Fruit fly (Drosophila melanogaster) whole organism, wandering third instar larva: ENCODE results near the gene Hr96.

Experiments used
- Abd-B ChIP-seq: fragments of >200 bp; optimal IDR thresholded peaks from 2 replicates; lab custom pipeline; 2017; ENCODE audit warnings: missing biosample characterization, missing genetic modification characterization
- CG9705 ChIP-seq: fragments of 200-800 bp; sonication (Bioruptor generic); optimal IDR thresholded peaks from 2 replicates; lab custom pipeline; 2018; ENCODE audit warnings: missing biosample characterization, mild to moderate bottlenecking, missing genetic modification characterization
- HLH106 ChIP-seq: fragments of 200-800 bp; optimal IDR thresholded peaks from 3 replicates; lab custom pipeline; 2019; ENCODE audit warnings: missing biosample characterization, mild to moderate bottlenecking, missing genetic modification characterization, moderate library complexity
- Hnf4 ChIP-seq: fragments of 200-800 bp; sonication (Bioruptor generic); optimal IDR thresholded peaks from 2 replicates; lab custom pipeline; 2016; ENCODE audit warnings: missing biosample characterization, mild to moderate bottlenecking, missing genetic modification characterization
- Myc ChIP-seq: fragments of >200 bp; optimal IDR thresholded peaks from 2 replicates; lab custom pipeline; 2017
- OdsH ChIP-seq: fragments of 200-800 bp; sonication (Bioruptor generic); optimal IDR thresholded peaks from 2 replicates; lab custom pipeline; 2016; ENCODE audit warnings: missing biosample characterization, mild to moderate bottlenecking, missing genetic modification characterization
- Rel ChIP-seq, 2 experiments: fragments of 200-800 bp; sonication (Bioruptor generic) in 1 of 2; optimal IDR thresholded peaks; 2 replicates in 1 of 2; 3 replicates in 1 of 2; lab custom pipeline; 2016 to 2019; ENCODE audit warnings: mild to moderate bottlenecking in 2 of 2, missing biosample characterization in 2 of 2, missing genetic modification characterization in 2 of 2, moderate library complexity in 1 of 2
- br ChIP-seq: fragments of 200-800 bp; sonication (Bioruptor generic); optimal IDR thresholded peaks from 2 replicates; lab custom pipeline; 2016; ENCODE audit warnings: missing biosample characterization, missing genetic modification characterization
- brk ChIP-seq: fragments of 200-800 bp; sonication (Bioruptor generic); optimal IDR thresholded peaks from 2 replicates; lab custom pipeline; 2016; ENCODE audit warnings: missing biosample characterization, mild to moderate bottlenecking, missing genetic modification characterization
- h ChIP-seq: fragments of 200-800 bp; sonication (Bioruptor generic); optimal IDR thresholded peaks from 3 replicates; lab custom pipeline; 2016; ENCODE audit warnings: missing biosample characterization, mild to moderate bottlenecking, missing genetic modification characterization
- lola ChIP-seq: fragments of >200 bp; optimal IDR thresholded peaks from 2 replicates; lab custom pipeline; 2017; ENCODE audit warnings: missing biosample characterization, missing genetic modification characterization
- tai ChIP-seq: sonication (Bioruptor generic); optimal IDR thresholded peaks from 2 replicates; lab custom pipeline; 2016; ENCODE audit warnings: missing biosample characterization, missing genetic modification characterization
- usp ChIP-seq: fragments of >200 bp; optimal IDR thresholded peaks from 2 replicates; lab custom pipeline; 2017; ENCODE audit warnings: missing biosample characterization, missing genetic modification characterization

dm6 chr3R:25046023-25046422 is 21.0 kb downstream of the Hr96 start, which contains the start of gene CG11786:
- no peak for TF ChIP-seq usp (GFP tag; lab: Kevin White, UChicago)
- TF ChIP-seq h: no peak
- TF ChIP-seq Hnf4 (GFP tag; lab: Kevin White, UChicago): no peak
- no peak for TF ChIP-seq Rel (GFP tag; optimal IDR thresholded peaks at IDR 0.05; lab: Kevin White, UChicago)
- TF ChIP-seq Rel (tag; optimal IDR thresholded peaks at IDR 0.05; lab: Kevin White, UChicago): no peak
- no peak for TF ChIP-seq CG9705 (GFP tag; lab: Kevin White, UChicago)
- no peak for TF ChIP-seq lola (GFP tag; lab: Kevin White, UChicago)
- TF ChIP-seq brk (GFP tag; lab: Kevin White, UChicago): no peak
- no peak for TF ChIP-seq tai (GFP tag; lab: Kevin White, UChicago)
- no peak for TF ChIP-seq OdsH (GFP tag; lab: Kevin White, UChicago)
- no peak for TF ChIP-seq Abd-B
- no peak for TF ChIP-seq br
- no peak for TF ChIP-seq Myc (lab: Kevin White, UChicago)
- TF ChIP-seq HLH106 (tag; lab: Kevin White, UChicago): no peak
